Worm (Caenorhabditis elegans) whole organism, young adult: ENCODE measurements around the gene C05D9.7.

Experiments
- B0035.1 ChIP-seq: sonication (generic microtip); optimal IDR thresholded peaks from 2 replicates; lab custom pipeline; 2016; ENCODE audit warnings: missing genetic modification characterization, mild to moderate bottlenecking, missing compliant biosample characterization, missing genotype, missing genetic modification reagents
- B0261.1 ChIP-seq: sonication (generic microtip); optimal IDR thresholded peaks from 2 replicates; lab custom pipeline; 2016; ENCODE audit warnings: mild to moderate bottlenecking, missing genetic modification characterization, moderate library complexity, missing compliant biosample characterization
- D2030.7 ChIP-seq: fragments of 200-800 bp; sonication (Bioruptor generic); IDR thresholded peaks from 2 replicates; pipeline ENCODE4 v1.3.6; 2022; ENCODE audit warnings: missing genetic modification reagents, missing genetic modification characterization, missing compliant biosample characterization
- F22D6.2 ChIP-seq: sonication (generic microtip); optimal IDR thresholded peaks from 2 replicates; lab custom pipeline; 2016; ENCODE audit warnings: mild to moderate bottlenecking, missing genetic modification characterization, missing compliant biosample characterization
- F23B12.7 ChIP-seq: sonication (generic microtip); optimal IDR thresholded peaks from 2 replicates; lab custom pipeline; 2017; ENCODE audit warnings: missing genetic modification characterization, mild to moderate bottlenecking, missing compliant biosample characterization, antibody characterized with exemption, moderate library complexity; ENCODE audit not compliant: insufficient read depth
- F49E8.2 ChIP-seq: sonication (generic microtip); optimal IDR thresholded peaks from 3 replicates; lab custom pipeline; 2017; ENCODE audit warnings: missing genetic modification characterization, mild to moderate bottlenecking, missing compliant biosample characterization, antibody characterized with exemption, moderate library complexity; ENCODE audit not compliant: insufficient read depth
- F52B5.7 ChIP-seq: sonication (generic microtip); optimal IDR thresholded peaks from 2 replicates; lab custom pipeline; 2016; ENCODE audit warnings: mild to moderate bottlenecking, missing genetic modification characterization, missing compliant biosample characterization
- F55B11.4 ChIP-seq: sonication (generic microtip); optimal IDR thresholded peaks from 2 replicates; lab custom pipeline; 2016; ENCODE audit warnings: missing compliant biosample characterization, missing genetic modification characterization, borderline replicate concordance; ENCODE audit not compliant: insufficient read depth
- K11D2.4 ChIP-seq: fragments of 200-800 bp; sonication (Bioruptor generic); IDR thresholded peaks from 2 replicates; pipeline ENCODE4 v1.3.6; 2022; ENCODE audit warnings: missing genetic modification reagents, missing genetic modification characterization, missing compliant biosample characterization
- Y79H2A.3 ChIP-seq: fragments of 200-800 bp; sonication (Bioruptor generic); conservative IDR thresholded peaks from 2 replicates; pipeline ENCODE4 v1.3.6; 2022; ENCODE audit warnings: missing genetic modification reagents, missing genetic modification characterization, missing compliant biosample characterization
- Y95B8A.8 ChIP-seq: fragments of 200-800 bp; sonication (Bioruptor generic); IDR thresholded peaks from 2 replicates; pipeline ENCODE4 v1.3.6; 2022; ENCODE audit warnings: missing genetic modification reagents, missing genetic modification characterization, missing compliant biosample characterization
- aptf-2 ChIP-seq: fragments of 200-800 bp; sonication (Bioruptor generic); conservative IDR thresholded peaks from 2 replicates; pipeline ENCODE4 v1.3.6; 2022; ENCODE audit warnings: missing genetic modification reagents, missing genetic modification characterization, missing compliant biosample characterization
- aptf-3 ChIP-seq: fragments of 200-800 bp; sonication (Bioruptor generic); IDR thresholded peaks from 2 replicates; pipeline ENCODE4 v1.3.6; 2022; ENCODE audit warnings: missing genetic modification characterization, missing compliant biosample characterization
- atf-7 ChIP-seq: sonication (generic microtip); optimal IDR thresholded peaks from 2 replicates; lab custom pipeline; 2017; ENCODE audit warnings: mild to moderate bottlenecking, missing genetic modification characterization, missing compliant biosample characterization
- attf-3 ChIP-seq: fragments of 200-800 bp; sonication (Bioruptor generic); conservative IDR thresholded peaks from 2 replicates; pipeline ENCODE4 v1.3.6; 2022; ENCODE audit warnings: missing genetic modification reagents, missing genetic modification characterization, missing compliant biosample characterization
- attf-5 ChIP-seq: fragments of 200-800 bp; sonication (Bioruptor generic); optimal IDR thresholded peaks from 2 replicates; lab custom pipeline; 2018; ENCODE audit warnings: mild to moderate bottlenecking, missing genetic modification characterization, missing compliant biosample characterization
- bed-1 ChIP-seq: fragments of 200-800 bp; sonication (Bioruptor generic); IDR thresholded peaks from 2 replicates; pipeline ENCODE4 v1.3.6; 2022; ENCODE audit warnings: missing genetic modification reagents, missing genetic modification characterization, missing compliant biosample characterization
- cebp-1 ChIP-seq, 2 experiments: fragments of 200-800 bp in 1 of 2; sonication (Bioruptor generic) in 1 of 2; sonication (generic microtip) in 1 of 2; IDR thresholded peaks in 1 of 2; optimal IDR thresholded peaks in 1 of 2; 2 replicates each; pipeline versions ENCODE4 v1.3.6 to Lab custom; 2017 to 2022; ENCODE audit warnings: missing compliant biosample characterization in 2 of 2, missing genetic modification characterization in 2 of 2, mild to moderate bottlenecking in 1 of 2, missing genetic modification reagents in 1 of 2, moderate library complexity in 1 of 2
- ceh-58 ChIP-seq: fragments of 200-800 bp; sonication (Bioruptor generic); IDR thresholded peaks from 2 replicates; pipeline ENCODE4 v1.3.6; 2022; ENCODE audit warnings: missing genetic modification characterization, missing compliant biosample characterization
- dox-1 ChIP-seq: fragments of 200-800 bp; sonication (Bioruptor generic); IDR thresholded peaks from 2 replicates; pipeline ENCODE4 v1.3.6; 2022; ENCODE audit warnings: missing genetic modification reagents, missing genetic modification characterization, missing compliant biosample characterization
- efl-1 ChIP-seq: fragments of 150-350 bp; optimal IDR thresholded peaks from 2 replicates; lab custom pipeline; 2014; ENCODE audit warnings: missing biosample characterization, missing genetic modification reagents, missing genetic modification characterization
- egl-18 ChIP-seq: fragments of 200-800 bp; sonication (Bioruptor generic); IDR thresholded peaks from 2 replicates; pipeline ENCODE4 v1.3.6; 2022; ENCODE audit warnings: missing genetic modification reagents, missing genetic modification characterization, missing compliant biosample characterization
- egl-44 ChIP-seq: fragments of 200-800 bp; sonication (Bioruptor generic); IDR thresholded peaks from 2 replicates; pipeline ENCODE4 v1.3.6; 2022; ENCODE audit warnings: missing genetic modification reagents, missing genetic modification characterization, missing compliant biosample characterization
- gei-17 ChIP-seq: fragments of 200-800 bp; sonication (Bioruptor generic); optimal IDR thresholded peaks from 2 replicates; lab custom pipeline; 2018; ENCODE audit warnings: mild to moderate bottlenecking, missing genetic modification characterization, missing compliant biosample characterization
- him-1 ChIP-seq: sonication (generic microtip); optimal IDR thresholded peaks from 2 replicates; lab custom pipeline; 2016; ENCODE audit warnings: missing genotype, missing genetic modification reagents, missing genetic modification characterization, missing compliant biosample characterization
- hlh-26 ChIP-seq: fragments of 200-800 bp; sonication (Bioruptor generic); conservative IDR thresholded peaks from 2 replicates; pipeline ENCODE4 v1.3.6; 2022; ENCODE audit warnings: missing genetic modification reagents, missing genetic modification characterization, missing compliant biosample characterization
- hmg-1.2 ChIP-seq: fragments of 200-800 bp; sonication (Bioruptor generic); IDR thresholded peaks from 2 replicates; pipeline ENCODE4 v1.3.6; 2022; ENCODE audit warnings: missing genetic modification reagents, missing genetic modification characterization, missing compliant biosample characterization
- hmg-20 ChIP-seq: fragments of 200-800 bp; sonication (Bioruptor generic); IDR thresholded peaks from 2 replicates; pipeline ENCODE4 v1.3.6; 2022; ENCODE audit warnings: missing genetic modification reagents, missing genetic modification characterization, missing compliant biosample characterization
- lag-1 ChIP-seq: fragments of 200-800 bp; sonication (Bioruptor generic); IDR thresholded peaks from 2 replicates; pipeline ENCODE4 v1.3.6; 2022; ENCODE audit warnings: missing genetic modification reagents, missing genetic modification characterization, missing compliant biosample characterization
- lin-26 ChIP-seq: fragments of 200-800 bp; sonication (Bioruptor generic); IDR thresholded peaks from 2 replicates; pipeline ENCODE4 v1.3.6; 2022; ENCODE audit warnings: missing genetic modification reagents, missing genetic modification characterization, missing compliant biosample characterization
- lir-1 ChIP-seq: fragments of 200-800 bp; sonication (Bioruptor generic); conservative IDR thresholded peaks from 2 replicates; pipeline ENCODE4 v1.3.6; 2022; ENCODE audit warnings: missing genetic modification reagents, missing genetic modification characterization, missing compliant biosample characterization
- madf-3 ChIP-seq: fragments of 200-800 bp; sonication (Bioruptor generic); IDR thresholded peaks from 2 replicates; pipeline ENCODE4 v1.3.6; 2022; ENCODE audit warnings: missing genetic modification reagents, missing genetic modification characterization, missing compliant biosample characterization
- madf-6 ChIP-seq: fragments of 200-800 bp; sonication (Bioruptor generic); IDR thresholded peaks from 2 replicates; pipeline ENCODE4 v1.3.6; 2022; ENCODE audit warnings: missing genetic modification reagents, missing genetic modification characterization, missing compliant biosample characterization
- madf-8 ChIP-seq: fragments of 200-800 bp; sonication (Bioruptor generic); conservative IDR thresholded peaks from 2 replicates; pipeline ENCODE4 v1.3.6; 2022; ENCODE audit warnings: missing genetic modification reagents, missing genetic modification characterization, missing compliant biosample characterization
- nfya-2 ChIP-seq: fragments of 200-800 bp; sonication (Bioruptor generic); IDR thresholded peaks from 2 replicates; pipeline ENCODE4 v1.3.6; 2022; ENCODE audit warnings: missing genetic modification reagents, missing genetic modification characterization, missing compliant biosample characterization
- pbrm-1 ChIP-seq: fragments of 200-800 bp; sonication (Bioruptor generic); IDR thresholded peaks from 2 replicates; pipeline ENCODE4 v1.3.6; 2022; ENCODE audit warnings: missing genetic modification reagents, missing genetic modification characterization, missing compliant biosample characterization
- rec-8 ChIP-seq, 2 experiments: sonication (generic microtip); optimal IDR thresholded peaks; 2 replicates each; lab custom pipeline; 2016; ENCODE audit warnings: mild to moderate bottlenecking in 2 of 2, missing genetic modification characterization in 2 of 2, missing genetic modification reagents in 2 of 2, missing genotype in 2 of 2, missing biosample characterization in 1 of 2, missing compliant biosample characterization in 1 of 2, moderate library complexity in 1 of 2
- rpc-1 ChIP-seq, 2 experiments: fragments of 150-350 bp in 1 of 2; sonication (generic microtip) in 1 of 2; optimal IDR thresholded peaks; 2 replicates each; lab custom pipeline; 2014 to 2018; ENCODE audit warnings: missing biosample characterization in 1 of 2, missing genetic modification characterization in 1 of 2, missing genetic modification reagents in 1 of 2, missing genotype in 1 of 2
- snpc-1.3 ChIP-seq: sonication (generic microtip); optimal IDR thresholded peaks from 2 replicates; lab custom pipeline; 2017; ENCODE audit warnings: missing genetic modification characterization, mild to moderate bottlenecking, missing compliant biosample characterization, antibody characterized with exemption, moderate library complexity, missing genotype, missing genetic modification reagents; ENCODE audit not compliant: insufficient read depth
- tbp1 ChIP-seq: fragments of 200-800 bp; sonication (Bioruptor generic); optimal IDR thresholded peaks from 2 replicates; lab custom pipeline; 2018; ENCODE audit warnings: mild to moderate bottlenecking, missing genetic modification characterization, missing compliant biosample characterization
- tbx-9 ChIP-seq: sonication (generic microtip); optimal IDR thresholded peaks from 2 replicates; lab custom pipeline; 2016; ENCODE audit warnings: borderline replicate concordance, missing genetic modification characterization, inconsistent platforms, missing compliant biosample characterization
- zim-3 ChIP-seq: sonication (generic microtip); optimal IDR thresholded peaks from 2 replicates; lab custom pipeline; 2017; ENCODE audit warnings: mild to moderate bottlenecking, missing genetic modification characterization, moderate library complexity, missing compliant biosample characterization
- ztf-18 ChIP-seq: sonication (generic microtip); optimal IDR thresholded peaks from 2 replicates; lab custom pipeline; 2016; ENCODE audit warnings: missing genotype, mild to moderate bottlenecking, missing genetic modification characterization, missing compliant biosample characterization
- ztf-25 ChIP-seq: fragments of 200-800 bp; sonication (Bioruptor generic); IDR thresholded peaks from 2 replicates; pipeline ENCODE4 v1.3.6; 2022; ENCODE audit warnings: missing genetic modification reagents, missing genetic modification characterization, missing compliant biosample characterization
- ztf-26 ChIP-seq: sonication (generic microtip); optimal IDR thresholded peaks from 2 replicates; lab custom pipeline; 2017; ENCODE audit warnings: missing genetic modification characterization, missing compliant biosample characterization

The C05D9.7 gene

ce11 chrX:1093154-1093553 lies 26.1 kb downstream of the C05D9.7 start (continued):
- no peak for TF ChIP-seq Y79H2A.3
- TF ChIP-seq attf-3 (GFP tag; lab: Robert Waterston, UW): no peak
- no peak for TF ChIP-seq zim-3
- peak; percentile 77 for TF ChIP-seq hmg-1.2 (GFP tag; lab: Robert Waterston, UW)
- TF ChIP-seq tbp1 (GFP tag; lab: Kevin White, UChicago): peak; percentile 66
- no peak for TF ChIP-seq tbx-9 (tag; lab: Kevin White, UChicago)
- peak; percentile 63 for TF ChIP-seq gei-17 (GFP tag; lab: Kevin White, UChicago)
- peak; percentile 79 for TF ChIP-seq hmg-20 (GFP tag; lab: Robert Waterston, UW)
- TF ChIP-seq ztf-18 (tag; lab: Kevin White, UChicago): peak; percentile 43
- TF ChIP-seq aptf-3 (GFP tag; lab: Robert Waterston, UW): no peak
- no peak for TF ChIP-seq bed-1 (GFP tag; lab: Robert Waterston, UW)
- TF ChIP-seq atf-7 (tag; lab: Kevin White, UChicago): peak; percentile 92
- peak; percentile 86 for TF ChIP-seq K11D2.4 (GFP tag; lab: Robert Waterston, UW)
- no peak for TF ChIP-seq Y95B8A.8 (GFP tag; lab: Robert Waterston, UW)
- no peak for TF ChIP-seq snpc-1.3 (tag; lab: Kevin White, UChicago)
- TF ChIP-seq B0035.1 (tag; lab: Kevin White, UChicago): peak; percentile 18
- 0 out of 2 replicates have a peak, but pooled peaks have one; percentile 68 for TF ChIP-seq lag-1 (GFP tag; lab: Robert Waterston, UW)
- TF ChIP-seq hlh-26 (GFP tag; lab: Robert Waterston, UW): no peak
- TF ChIP-seq attf-5: peak; percentile 91
- TF ChIP-seq efl-1 (GFP tag; lab: Kevin White, UChicago): no peak
- peak; percentile 82 for TF ChIP-seq egl-44 (GFP tag; lab: Robert Waterston, UW)
- TF ChIP-seq ceh-58 (GFP tag; lab: Robert Waterston, UW): no peak
- peak; percentile 64 for TF ChIP-seq F23B12.7 (tag; lab: Kevin White, UChicago)
- TF ChIP-seq ztf-26: peak; percentile 77
- TF ChIP-seq egl-18 (GFP tag; lab: Robert Waterston, UW): no peak
- no peak for TF ChIP-seq F49E8.2 (tag; lab: Kevin White, UChicago)
- TF ChIP-seq F22D6.2 (tag; lab: Kevin White, UChicago): peak; percentile 28
- no peak for TF ChIP-seq madf-3 (GFP tag; lab: Robert Waterston, UW)
- peak; percentile 47; the same call in 1 of the 2 replicates for TF ChIP-seq lir-1 (GFP tag; lab: Robert Waterston, UW)
- TF ChIP-seq dox-1 (GFP tag; lab: Robert Waterston, UW): peak; percentile 81
- peak; percentile 56; the same call in 1 of the 2 replicates for TF ChIP-seq cebp-1 (GFP tag; IDR thresholded peaks at IDR 0.05; lab: Robert Waterston, UW)
- peak; percentile 89 for TF ChIP-seq cebp-1 (tag; optimal IDR thresholded peaks at IDR 0.05; lab: Kevin White, UChicago)
- no peak for TF ChIP-seq aptf-2

- peak; percentile 58 for TF ChIP-seq B0261.1 (tag; lab: Kevin White, UChicago)
- TF ChIP-seq ztf-25: 0 out of 2 replicates have a peak, but pooled peaks have one; percentile 53
- TF ChIP-seq pbrm-1: peak; percentile 71
- peak; percentile 50 for TF ChIP-seq him-1
- no peak for TF ChIP-seq nfya-2 (GFP tag; lab: Robert Waterston, UW)
- TF ChIP-seq madf-8: no peak
- TF ChIP-seq rpc-1 (optimal IDR thresholded peaks at IDR 0.05; lab: Kevin White, UChicago): peak; percentile 48
- peak; percentile 77 for TF ChIP-seq rpc-1 (tag; optimal IDR thresholded peaks at IDR 0.05; lab: Kevin White, UChicago)
- TF ChIP-seq madf-6 (GFP tag; lab: Robert Waterston, UW): peak; percentile 14; the same call in 1 of the 2 replicates
- TF ChIP-seq D2030.7: peak; percentile 65
- no peak for TF ChIP-seq rec-8 (tag; optimal IDR thresholded peaks at IDR 0.05; lab: Kevin White, UChicago)
- peak; percentile 40; the same call in 1 of the 2 replicates for TF ChIP-seq hmg-1.2 (GFP tag; lab: Robert Waterston, UW)
- TF ChIP-seq F52B5.7: no peak
- TF ChIP-seq F55B11.4 (tag; lab: Kevin White, UChicago): no peak
- TF ChIP-seq lir-1 (GFP tag; lab: Robert Waterston, UW): no peak
- peak; percentile 32 for TF ChIP-seq snpc-1.3 (tag; lab: Kevin White, UChicago)
- TF ChIP-seq lin-26 (GFP tag; lab: Robert Waterston, UW): peak; percentile 67
- TF ChIP-seq dox-1 (GFP tag; lab: Robert Waterston, UW): 0 out of 2 replicates have a peak, but pooled peaks have one; percentile 27
- TF ChIP-seq attf-5: peak; percentile 7
- TF ChIP-seq tbp1 (GFP tag; lab: Kevin White, UChicago): peak; percentile 88
Measured at ce11 chrX:1089676-1090075, 29.5 kb downstream of the C05D9.7 start.
